Worm (Caenorhabditis elegans): Measurements from ENCODE around the gene D2062.1.

D2062.1 gene

DNA sequence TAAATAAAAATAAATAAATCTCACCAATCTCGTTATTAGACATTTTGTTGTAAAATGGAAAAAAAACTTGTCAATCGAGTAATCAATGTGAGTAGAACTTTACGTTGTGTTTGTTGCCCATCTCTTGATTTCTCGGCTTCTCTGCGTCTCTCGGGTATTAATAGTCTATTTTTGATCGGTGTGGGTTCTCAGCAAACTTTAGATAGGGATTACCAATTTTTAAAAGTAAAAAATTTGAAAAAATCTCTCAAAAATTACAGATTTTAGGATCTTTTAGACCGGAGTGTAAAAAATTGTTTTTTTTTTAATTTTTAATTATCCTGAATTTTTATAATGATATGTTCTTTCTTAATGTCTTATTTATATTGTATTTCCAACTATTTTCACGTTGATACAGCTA lies 6.1 kb downstream of the D2062.1 start, which contains the start of gene F22E5.21:
TSS of gene F22E5.21 (minus strand) at position 101 of the 400 bp plus-strand sequence.
- TF ChIP-seq nhr-90 (tag; optimal IDR thresholded peaks at IDR 0.05; ENCODE audit: poor library complexity) (no peak), efl-1 (optimal IDR thresholded peaks at IDR 0.05) (no peak), efl-1 (GFP tag; optimal IDR thresholded peaks at IDR 0.05 in 1 of 2) (no peak), unc-62 (GFP tag; optimal IDR thresholded peaks at IDR 0.05) (no peak), ceh-82 (tag; optimal IDR thresholded peaks at IDR 0.05) (no peak), nhr-11 (tag; optimal IDR thresholded peaks at IDR 0.05) (no peak), lin-13 (GFP tag; optimal IDR thresholded peaks at IDR 0.05) (no peak)

DNA sequence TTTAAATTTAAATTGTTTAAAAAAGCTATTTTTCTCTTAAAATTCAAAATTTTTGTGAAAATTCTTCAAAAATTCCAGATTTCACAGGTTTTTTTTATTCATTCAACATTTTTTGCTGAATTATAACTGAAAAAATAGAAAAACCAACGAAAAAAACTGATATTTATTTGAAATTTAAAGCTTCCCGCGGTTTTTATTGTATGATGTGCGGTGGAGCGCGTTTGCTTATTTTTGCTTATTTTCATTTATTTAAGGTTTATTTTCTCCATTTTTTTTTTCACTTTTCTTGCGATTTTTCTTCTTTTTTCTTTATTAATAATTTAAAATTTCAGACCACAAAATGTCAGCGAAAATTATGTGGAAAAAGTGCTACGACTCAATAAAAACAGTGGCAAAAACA lies 6.8 kb downstream of the D2062.1 start, which contains the start of gene F22E5.9:
TSS of gene F22E5.9 (plus strand) at position 327 of the 400 bp plus-strand sequence.
- no peak for TF ChIP-seq unc-86 (tag; optimal IDR thresholded peaks at IDR 0.05)
- no peak for TF ChIP-seq lin-15B (tag; optimal IDR thresholded peaks at IDR 0.05)
- TF ChIP-seq xbp-1 (tag; optimal IDR thresholded peaks at IDR 0.05) = peak; percentile 9
- no peak for TF ChIP-seq nhr-77 (tag; optimal IDR thresholded peaks at IDR 0.05)
- TF ChIP-seq sup-37 (GFP tag; optimal IDR thresholded peaks at IDR 0.05) = no peak
- no peak for TF ChIP-seq nhr-19 (GFP tag; conservative IDR thresholded peaks at IDR 0.05)
- no peak for TF ChIP-seq egl-13 (tag; optimal IDR thresholded peaks at IDR 0.05)
- no peak for TF ChIP-seq fos-1 (tag; optimal IDR thresholded peaks at IDR 0.05)
- no peak for TF ChIP-seq ceh-88 (GFP tag; IDR thresholded peaks at IDR 0.05)
- no peak for TF ChIP-seq pag-3 (tag; optimal IDR thresholded peaks at IDR 0.05; ENCODE audit: borderline replicate concordance, insufficient read depth)
- no peak for TF ChIP-seq sox-4 (tag; optimal IDR thresholded peaks at IDR 0.05)
- TF ChIP-seq dpl-1 (GFP tag; optimal IDR thresholded peaks at IDR 0.05) = peak; percentile 81 to 91 (median 89)
- no peak for TF ChIP-seq aha-1 (tag; optimal IDR thresholded peaks at IDR 0.05)
- TF ChIP-seq nhr-71 (tag; optimal IDR thresholded peaks at IDR 0.05) = no peak
- TF ChIP-seq swsn-7 (tag; optimal IDR thresholded peaks at IDR 0.05) = peak; percentile 17
- no peak for TF ChIP-seq lin-13 (GFP tag; optimal IDR thresholded peaks at IDR 0.05)
- no peak for TF ChIP-seq efl-3 (GFP tag; optimal IDR thresholded peaks at IDR 0.05)
- TF ChIP-seq sptf-1 (tag; optimal IDR thresholded peaks at IDR 0.05) = no peak
- no peak for TF ChIP-seq ceh-90 (tag; optimal IDR thresholded peaks at IDR 0.05)
- TF ChIP-seq efl-1 (optimal IDR thresholded peaks at IDR 0.05) = peak; percentile 91 to 97
- TF ChIP-seq efl-1 (GFP tag; optimal IDR thresholded peaks at IDR 0.05 in 1 of 2) = peak; percentile 91 to 99
- TF ChIP-seq isw-1 (GFP tag; IDR thresholded peaks at IDR 0.05) = no peak
- no peak for TF ChIP-seq nhr-12 (tag; optimal IDR thresholded peaks at IDR 0.05)
- no peak for TF ChIP-seq ceh-63 (GFP tag; optimal IDR thresholded peaks at IDR 0.05)
- TF ChIP-seq aly-2 (tag; optimal IDR thresholded peaks at IDR 0.05) = no peak
- TF ChIP-seq ceh-82 (tag; optimal IDR thresholded peaks at IDR 0.05) = no peak
- no peak for TF ChIP-seq snpc-4 (tag; optimal IDR thresholded peaks at IDR 0.05)
- peak; percentile 16 for TF ChIP-seq C16A3.4 (tag; optimal IDR thresholded peaks at IDR 0.05)
- no peak for TF ChIP-seq mef-2 (tag; optimal IDR thresholded peaks at IDR 0.05)
- TF ChIP-seq ces-1 (GFP tag; optimal IDR thresholded peaks at IDR 0.05) = no peak
- TF ChIP-seq C04F5.9 (tag; optimal IDR thresholded peaks at IDR 0.05) = no peak
- TF ChIP-seq tbx-2 (tag; optimal IDR thresholded peaks at IDR 0.05) = no peak
- no peak for TF ChIP-seq nhr-76 (tag; optimal IDR thresholded peaks at IDR 0.05)
- TF ChIP-seq ets-5 (GFP tag; IDR thresholded peaks at IDR 0.05) = no peak
- TF ChIP-seq pax-3 (tag; optimal IDR thresholded peaks at IDR 0.05) = no peak
- TF ChIP-seq nhr-47 (tag; optimal IDR thresholded peaks at IDR 0.05) = no peak
- no peak for TF ChIP-seq elt-3 (tag; optimal IDR thresholded peaks at IDR 0.05)
- TF ChIP-seq nhr-28 (tag; optimal IDR thresholded peaks at IDR 0.05) = no peak
- no peak for TF ChIP-seq Y116A8C.19 (tag; optimal IDR thresholded peaks at IDR 0.05; ENCODE audit: borderline replicate concordance)
- peak; percentile 25 for TF ChIP-seq nhr-20 (tag; optimal IDR thresholded peaks at IDR 0.05)
- TF ChIP-seq ceh-8 (GFP tag; optimal IDR thresholded peaks at IDR 0.05) = no peak
- TF ChIP-seq unc-62 (GFP tag; optimal IDR thresholded peaks at IDR 0.05) = no peak
- no peak for TF ChIP-seq elt-2 (tag; optimal IDR thresholded peaks at IDR 0.05)
- TF ChIP-seq fkh-4 (tag; optimal IDR thresholded peaks at IDR 0.05; ENCODE audit: borderline replicate concordance) = no peak
- no peak for TF ChIP-seq fkh-8 (tag; optimal IDR thresholded peaks at IDR 0.05)
- TF ChIP-seq hlh-17 (GFP tag; optimal IDR thresholded peaks at IDR 0.05; ENCODE audit: borderline replicate concordance) = no peak
- no peak for TF ChIP-seq egl-27 (tag; optimal IDR thresholded peaks at IDR 0.05)
- no peak for TF ChIP-seq mdl-1 (tag; optimal IDR thresholded peaks at IDR 0.05)
- TF ChIP-seq nhr-237 (tag; optimal IDR thresholded peaks at IDR 0.05) = no peak
